Worm (Caenorhabditis elegans): ENCODE data around the gene T05C1.3.

T05C1.3 gene

DNA sequence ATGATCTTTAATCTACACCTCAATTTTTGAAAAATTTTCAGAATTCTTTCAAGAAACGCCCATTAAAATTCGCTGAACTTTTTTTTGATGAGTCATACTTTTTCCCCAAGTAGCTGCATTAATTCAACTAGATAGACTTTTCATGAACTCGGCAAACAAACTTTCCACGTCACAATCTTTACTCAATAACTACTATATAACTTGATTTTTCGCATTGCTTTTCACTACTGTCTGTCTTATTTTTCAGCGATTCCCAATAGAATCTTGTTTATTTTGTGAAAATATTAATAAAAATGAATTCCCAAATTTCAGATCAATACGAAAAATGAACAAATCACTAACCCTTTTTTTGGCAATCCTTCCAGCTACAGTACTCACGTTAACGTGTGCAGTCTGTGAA is 10.9 kb downstream of the T05C1.3 start, which contains the start of gene T05C1.1:
T05C1.1 (plus strand) TSS at position 301 of the 400 bp plus-strand sequence.
- TF ChIP-seq lin-13 (GFP tag; optimal IDR thresholded peaks at IDR 0.05): no peak
- TF ChIP-seq ceh-16 (tag; optimal IDR thresholded peaks at IDR 0.05): no peak

DNA sequence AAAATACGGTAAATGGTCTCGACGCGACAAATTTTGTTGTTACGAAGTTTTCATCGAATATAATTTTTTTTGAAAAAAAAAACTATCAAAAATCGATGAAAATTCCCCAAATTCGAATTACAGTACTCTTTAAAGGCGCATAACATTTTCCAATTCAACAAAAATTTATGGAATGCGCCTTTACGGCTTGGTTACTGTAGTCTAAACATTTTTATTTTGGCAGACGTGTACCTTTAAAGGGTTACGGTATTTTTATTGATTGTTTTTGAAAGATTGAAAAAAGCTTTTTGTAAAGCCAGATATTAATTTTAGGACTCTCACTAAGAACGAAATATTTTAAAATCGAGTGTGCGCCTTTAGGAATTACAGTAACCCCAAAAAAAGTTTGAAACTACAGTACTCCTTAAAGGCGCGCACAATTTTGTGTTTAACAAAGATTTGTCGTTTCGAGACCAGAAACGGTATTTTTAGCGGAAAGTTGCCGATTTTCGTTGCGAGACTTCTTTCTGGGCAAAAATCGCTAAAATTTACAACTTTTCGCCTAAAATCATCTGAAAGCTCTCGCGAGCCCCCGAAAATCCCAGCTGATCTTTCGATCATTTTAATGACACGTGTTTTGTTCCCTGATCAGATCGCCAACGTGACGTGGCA is 15.1 kb downstream of the T05C1.3 start:
- TF ChIP-seq mdl-1 (tag; optimal IDR thresholded peaks at IDR 0.05): no peak
- no peak for TF ChIP-seq peb-1 (tag; optimal IDR thresholded peaks at IDR 0.05)
- no peak for TF ChIP-seq ztf-1 (GFP tag; conservative IDR thresholded peaks at IDR 0.05)
- TF ChIP-seq fos-1 (tag; optimal IDR thresholded peaks at IDR 0.05): no peak
- no peak for TF ChIP-seq egl-27 (tag; optimal IDR thresholded peaks at IDR 0.05)
- no peak for TF ChIP-seq unc-55 (GFP tag; optimal IDR thresholded peaks at IDR 0.05)
- no peak for TF ChIP-seq sma-3 (GFP tag; optimal IDR thresholded peaks at IDR 0.05)

DNA sequence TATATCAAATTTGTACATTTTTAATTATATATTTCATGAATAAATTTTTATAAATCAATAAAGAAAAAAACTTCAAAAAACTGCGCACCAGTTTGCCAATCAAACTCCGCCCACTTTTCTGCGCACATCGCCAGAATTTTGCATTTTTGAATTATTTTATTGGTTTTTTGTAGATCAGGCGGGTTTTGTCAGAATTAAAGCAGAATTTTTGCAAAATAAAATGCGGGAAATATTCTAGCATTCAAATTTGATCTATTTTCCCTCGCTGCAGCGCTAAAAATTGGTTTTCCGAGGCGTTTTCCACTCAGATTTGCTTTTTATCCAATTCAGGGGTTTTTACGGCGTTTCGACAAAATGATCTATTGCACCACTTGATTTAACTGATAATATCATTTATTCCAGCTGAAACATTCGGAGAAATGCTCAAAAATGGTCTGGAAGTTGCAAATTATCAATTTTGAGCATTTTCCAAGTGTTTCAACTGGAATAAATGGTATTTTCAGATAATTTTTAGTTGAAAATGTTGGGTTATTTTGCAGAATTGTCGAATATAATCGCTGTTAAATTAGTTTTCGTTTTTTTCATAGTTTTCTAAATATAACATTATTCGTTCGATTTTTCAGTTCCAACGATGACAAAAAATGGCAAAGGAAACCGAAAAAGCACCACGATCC is 18.1 kb downstream of the T05C1.3 start, which contains the start of gene W06B4.1:
W06B4.1 (plus strand) TSS at position 624 of the 674 bp plus-strand sequence.
- TF ChIP-seq nhr-6 (tag; optimal IDR thresholded peaks at IDR 0.05) (no peak), sem-4 (tag; optimal IDR thresholded peaks at IDR 0.05) (no peak), ZK546.5 (tag; optimal IDR thresholded peaks at IDR 0.05) (no peak), mdl-1 (tag; optimal IDR thresholded peaks at IDR 0.05) (no peak), lin-39 (tag; optimal IDR thresholded peaks at IDR 0.05) (no peak), nhr-12 (tag; optimal IDR thresholded peaks at IDR 0.05) (no peak), nhr-25 (tag; optimal IDR thresholded peaks at IDR 0.05) (no peak), lin-11 (tag; optimal IDR thresholded peaks at IDR 0.05) (no peak), elt-3 (tag; optimal IDR thresholded peaks at IDR 0.05) (no peak), lin-13 (GFP tag; optimal IDR thresholded peaks at IDR 0.05) (no peak), nhr-129 (tag; optimal IDR thresholded peaks at IDR 0.05) (no peak)

ce11 chrII:4468897-4469459 is 20.2 kb downstream of the T05C1.3 start:
- no peak for TF ChIP-seq nhr-23 (tag; optimal IDR thresholded peaks at IDR 0.05)
- TF ChIP-seq fos-1 (tag; optimal IDR thresholded peaks at IDR 0.05): peak; percentile 67
- no peak for TF ChIP-seq ztf-1 (GFP tag; conservative IDR thresholded peaks at IDR 0.05)
- TF ChIP-seq R02D3.7 (tag; optimal IDR thresholded peaks at IDR 0.05): no peak

DNA sequence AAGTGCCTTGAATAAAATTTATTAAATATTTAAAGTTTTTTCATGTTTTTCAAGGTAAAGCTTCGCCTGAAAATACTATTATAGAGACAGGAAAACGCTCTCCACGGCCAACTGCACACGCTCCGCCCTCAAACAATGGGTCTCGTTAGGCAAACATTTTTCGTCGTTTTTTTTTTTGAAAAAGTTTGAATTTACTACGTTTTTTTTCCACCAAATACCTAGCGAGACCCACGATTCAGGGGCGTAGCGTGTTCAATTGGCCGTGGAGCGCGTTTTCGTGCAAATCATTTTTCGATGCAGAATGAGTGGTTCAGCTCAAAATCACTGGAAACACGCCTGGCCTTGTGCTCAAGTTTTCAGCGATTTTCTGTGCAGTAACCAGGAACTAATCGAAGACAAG is 21.3 kb downstream of the T05C1.3 start, which contains the start of gene W06B4.2:
W06B4.2 (plus strand) TSS at position 301 of the 400 bp plus-strand sequence.
- no peak for TF ChIP-seq fos-1 (tag; optimal IDR thresholded peaks at IDR 0.05)
- TF ChIP-seq nhr-25 (tag; optimal IDR thresholded peaks at IDR 0.05): no peak
- no peak for TF ChIP-seq lin-13 (GFP tag; optimal IDR thresholded peaks at IDR 0.05)
- TF ChIP-seq ceh-82 (tag; optimal IDR thresholded peaks at IDR 0.05): no peak
- TF ChIP-seq ama-1 (optimal IDR thresholded peaks at IDR 0.05): no peak
- TF ChIP-seq lin-11 (tag; optimal IDR thresholded peaks at IDR 0.05): no peak
- no peak for TF ChIP-seq egl-27 (tag; optimal IDR thresholded peaks at IDR 0.05)
- TF ChIP-seq mab-5 (tag; optimal IDR thresholded peaks at IDR 0.05): no peak
- TF ChIP-seq R02D3.7 (tag; optimal IDR thresholded peaks at IDR 0.05): no peak
- TF ChIP-seq nhr-237 (tag; optimal IDR thresholded peaks at IDR 0.05): no peak
- TF ChIP-seq gmeb-1 (tag; optimal IDR thresholded peaks at IDR 0.05): no peak
- no peak for TF ChIP-seq sma-3 (GFP tag; optimal IDR thresholded peaks at IDR 0.05)
- no peak for TF ChIP-seq snpc-4 (tag; optimal IDR thresholded peaks at IDR 0.05)
- no peak for TF ChIP-seq elt-3 (tag; optimal IDR thresholded peaks at IDR 0.05)
- TF ChIP-seq nhr-21 (tag; optimal IDR thresholded peaks at IDR 0.05): no peak
- no peak for TF ChIP-seq Y55F3AM.14 (GFP tag; optimal IDR thresholded peaks at IDR 0.05)
- no peak for TF ChIP-seq crh-2 (tag; optimal IDR thresholded peaks at IDR 0.05)
- no peak for TF ChIP-seq nhr-6 (tag; optimal IDR thresholded peaks at IDR 0.05)
- TF ChIP-seq ceh-16 (tag; optimal IDR thresholded peaks at IDR 0.05): no peak

DNA sequence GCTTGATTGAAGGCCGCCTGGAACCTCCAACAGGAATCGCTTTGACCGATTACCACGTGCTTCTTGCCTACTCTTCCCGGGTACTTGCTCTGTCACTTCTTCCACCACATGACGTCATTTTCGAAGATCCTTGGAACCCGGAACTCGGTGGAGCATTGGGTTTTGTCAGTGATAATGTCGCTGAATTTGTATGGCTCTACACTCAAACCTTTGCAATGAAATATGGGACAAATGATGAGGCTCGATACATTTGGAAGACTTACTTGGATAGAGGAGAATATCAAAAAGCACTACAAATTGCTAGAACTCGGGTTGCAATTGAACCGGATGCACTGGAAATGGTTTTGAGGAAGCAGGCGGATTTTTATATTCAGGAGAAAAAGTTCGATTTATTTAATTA is 26.3 kb downstream of the T05C1.3 start:
- no peak for TF ChIP-seq unc-55 (GFP tag; optimal IDR thresholded peaks at IDR 0.05)
- no peak for TF ChIP-seq alr-1 (tag; optimal IDR thresholded peaks at IDR 0.05)
- TF ChIP-seq mab-5 (tag; optimal IDR thresholded peaks at IDR 0.05): no peak
- no peak for TF ChIP-seq nhr-25 (tag; optimal IDR thresholded peaks at IDR 0.05)
- TF ChIP-seq nhr-23 (tag; optimal IDR thresholded peaks at IDR 0.05): no peak
